Worm (Caenorhabditis elegans) whole organism, L2 larva: Measurements from ENCODE around the gene fbxa-172.

Experiments used
- F13H6.1 ChIP-seq: sonication (generic microtip); optimal IDR thresholded peaks from 2 replicates; lab custom pipeline; 2016; ENCODE audit warnings: missing genetic modification characterization, missing compliant biosample characterization
- R02D3.7 ChIP-seq: fragments of 150-350 bp; optimal IDR thresholded peaks from 2 replicates; lab custom pipeline; 2014; ENCODE audit warnings: missing biosample characterization, missing genetic modification characterization
- alr-1 ChIP-seq: fragments of 150-350 bp; optimal IDR thresholded peaks from 2 replicates; lab custom pipeline; 2014; ENCODE audit warnings: missing biosample characterization, missing genetic modification characterization
- aly-2 ChIP-seq: fragments of 150-350 bp; optimal IDR thresholded peaks from 2 replicates; lab custom pipeline; 2014; ENCODE audit warnings: missing biosample characterization, missing genetic modification characterization
- ama-1 ChIP-seq: fragments of 150-350 bp; optimal IDR thresholded peaks from 2 replicates; lab custom pipeline; 2018; ENCODE audit warnings: inconsistent platforms
- blmp-1 ChIP-seq: sonication (generic microtip); optimal IDR thresholded peaks from 2 replicates; lab custom pipeline; 2017; ENCODE audit warnings: missing genetic modification characterization, mild to moderate bottlenecking, missing compliant biosample characterization, antibody characterized with exemption, moderate library complexity; ENCODE audit not compliant: insufficient read depth
- ceh-16 ChIP-seq: fragments of 150-350 bp; optimal IDR thresholded peaks from 2 replicates; lab custom pipeline; 2014; ENCODE audit warnings: missing biosample characterization, missing genetic modification characterization
- ceh-82 ChIP-seq: fragments of 150-350 bp; optimal IDR thresholded peaks from 2 replicates; lab custom pipeline; 2014; ENCODE audit warnings: missing biosample characterization, missing genetic modification characterization
- crh-2 ChIP-seq: sonication (generic microtip); optimal IDR thresholded peaks from 2 replicates; lab custom pipeline; 2017; ENCODE audit warnings: missing biosample characterization, missing genetic modification characterization
- egl-27 ChIP-seq: sonication (generic microtip); optimal IDR thresholded peaks from 3 replicates; lab custom pipeline; 2017; ENCODE audit warnings: missing biosample characterization, missing genetic modification reagents, missing genetic modification characterization
- elt-1 ChIP-seq: fragments of 150-350 bp; optimal IDR thresholded peaks from 2 replicates; lab custom pipeline; 2014; ENCODE audit warnings: missing biosample characterization, missing genetic modification characterization
- elt-3 ChIP-seq: sonication (generic microtip); optimal IDR thresholded peaks from 2 replicates; lab custom pipeline; 2017; ENCODE audit warnings: missing biosample characterization, missing genetic modification characterization
- fos-1 ChIP-seq: fragments of 150-350 bp; optimal IDR thresholded peaks from 2 replicates; lab custom pipeline; 2014; ENCODE audit warnings: missing biosample characterization, missing genetic modification characterization
- gmeb-1 ChIP-seq: fragments of 150-350 bp; optimal IDR thresholded peaks from 2 replicates; lab custom pipeline; 2014; ENCODE audit warnings: missing biosample characterization, missing genetic modification characterization
- lin-11 ChIP-seq: fragments of 150-350 bp; sonication (generic microtip); optimal IDR thresholded peaks from 2 replicates; lab custom pipeline; 2014; ENCODE audit warnings: missing biosample characterization, missing genetic modification characterization, inconsistent platforms, mixed read lengths
- lin-39 ChIP-seq: fragments of 150-350 bp; optimal IDR thresholded peaks from 2 replicates; lab custom pipeline; 2014; ENCODE audit warnings: missing biosample characterization, missing genetic modification reagents, missing genetic modification characterization
- lsy-2 ChIP-seq, 2 experiments: fragments of 150-350 bp in 1 of 2; sonication (generic microtip) in 1 of 2; optimal IDR thresholded peaks; 2 replicates each; lab custom pipeline; 2014 to 2017; ENCODE audit warnings: missing biosample characterization in 2 of 2, missing genetic modification characterization in 2 of 2
- mab-5 ChIP-seq: fragments of 150-350 bp; optimal IDR thresholded peaks from 2 replicates; lab custom pipeline; 2014; ENCODE audit warnings: missing biosample characterization, missing genetic modification characterization
- mbf-1 ChIP-seq: sonication (generic microtip); optimal IDR thresholded peaks from 2 replicates; lab custom pipeline; 2017; ENCODE audit warnings: missing biosample characterization, missing genetic modification characterization
- mdl-1 ChIP-seq, 2 experiments: fragments of 150-350 bp in 1 of 2; sonication (generic microtip) in 1 of 2; optimal IDR thresholded peaks; 2 replicates each; lab custom pipeline; 2017; ENCODE audit warnings: missing biosample characterization in 2 of 2, missing genetic modification characterization in 2 of 2
- nhr-11 ChIP-seq: fragments of 150-350 bp; optimal IDR thresholded peaks from 2 replicates; lab custom pipeline; 2014; ENCODE audit warnings: missing biosample characterization, missing genetic modification characterization
- nhr-12 ChIP-seq: fragments of 150-350 bp; optimal IDR thresholded peaks from 2 replicates; lab custom pipeline; 2014; ENCODE audit warnings: missing biosample characterization, missing genetic modification characterization
- nhr-129 ChIP-seq: fragments of 150-350 bp; optimal IDR thresholded peaks from 2 replicates; lab custom pipeline; 2014; ENCODE audit warnings: missing biosample characterization, missing genetic modification characterization
- nhr-21 ChIP-seq: fragments of 150-350 bp; optimal IDR thresholded peaks from 2 replicates; lab custom pipeline; 2014; ENCODE audit warnings: missing biosample characterization, missing genetic modification characterization
- nhr-237 ChIP-seq: fragments of 150-350 bp; optimal IDR thresholded peaks from 2 replicates; lab custom pipeline; 2014; ENCODE audit warnings: missing biosample characterization, missing genetic modification characterization
- nhr-25 ChIP-seq: fragments of 150-350 bp; sonication (generic microtip); optimal IDR thresholded peaks from 3 replicates; lab custom pipeline; 2014; ENCODE audit warnings: missing biosample characterization, missing genetic modification characterization
- nhr-6 ChIP-seq: fragments of 150-350 bp; optimal IDR thresholded peaks from 2 replicates; lab custom pipeline; 2014; ENCODE audit warnings: missing biosample characterization, missing genetic modification characterization
- nhr-77 ChIP-seq: fragments of 150-350 bp; optimal IDR thresholded peaks from 2 replicates; lab custom pipeline; 2014; ENCODE audit warnings: missing biosample characterization, missing genetic modification characterization
- skn-1 ChIP-seq: sonication (generic microtip); optimal IDR thresholded peaks from 2 replicates; lab custom pipeline; 2017; ENCODE audit warnings: missing biosample characterization, missing genetic modification characterization
- snpc-4 ChIP-seq: fragments of 150-350 bp; optimal IDR thresholded peaks from 2 replicates; lab custom pipeline; 2014; ENCODE audit warnings: missing biosample characterization, missing genetic modification characterization
- unc-39 ChIP-seq: fragments of 150-350 bp; optimal IDR thresholded peaks from 2 replicates; lab custom pipeline; 2014; ENCODE audit warnings: missing biosample characterization, missing genetic modification characterization
- unc-62 ChIP-seq: fragments of 150-350 bp; optimal IDR thresholded peaks from 2 replicates; lab custom pipeline; 2014; ENCODE audit warnings: missing biosample characterization, missing genetic modification reagents, missing genetic modification characterization
- zag-1 ChIP-seq: fragments of 150-350 bp; optimal IDR thresholded peaks from 2 replicates; lab custom pipeline; 2014; ENCODE audit warnings: missing biosample characterization, missing genetic modification characterization
- ztf-1 ChIP-seq: fragments of 200-800 bp; sonication (Bioruptor generic); conservative IDR thresholded peaks from 2 replicates; pipeline ENCODE4 v1.3.6; 2022; ENCODE audit warnings: missing genetic modification characterization, missing compliant biosample characterization
- ztf-4 ChIP-seq: fragments of 150-350 bp; optimal IDR thresholded peaks from 2 replicates; lab custom pipeline; 2014; ENCODE audit warnings: missing biosample characterization, missing genetic modification characterization

The fbxa-172 gene

ce11 chrV:17558946-17559345, at the start of gene fbxa-172:
fbxa-172 (plus strand) TSS chrV:17559246.
- TF ChIP-seq zag-1 (no peak), nhr-129 (tag; lab: Kevin White, UChicago) (no peak), blmp-1 (no peak), ceh-82 (tag; lab: Kevin White, UChicago) (no peak), nhr-12 (tag; lab: Kevin White, UChicago) (no peak), snpc-4 (tag; lab: Kevin White, UChicago) (no peak), mbf-1 (no peak), fos-1 (tag; lab: Kevin White, UChicago) (no peak), egl-27 (tag; lab: Kevin White, UChicago) (no peak), nhr-6 (tag; lab: Kevin White, UChicago) (no peak)

ce11 chrV:17512763-17513162, 46.3 kb upstream of the fbxa-172 start:
- no peak for TF ChIP-seq blmp-1
- TF ChIP-seq ama-1 (lab: Kevin White, UChicago), result no peak
- no peak for TF ChIP-seq lin-11 (tag; lab: Kevin White, UChicago)
- no peak for TF ChIP-seq mbf-1
- TF ChIP-seq alr-1 (tag; lab: Kevin White, UChicago), result no peak
- no peak for TF ChIP-seq ceh-82 (tag; lab: Kevin White, UChicago)
- TF ChIP-seq elt-1 (tag; lab: Kevin White, UChicago), result no peak
- TF ChIP-seq zag-1, result no peak
- no peak for TF ChIP-seq nhr-11 (tag; lab: Kevin White, UChicago)
- TF ChIP-seq nhr-77, result no peak
- TF ChIP-seq mab-5, result no peak
- no peak for TF ChIP-seq elt-3
- TF ChIP-seq lsy-2 (tag; optimal IDR thresholded peaks at IDR 0.05; lab: Kevin White, UChicago), result no peak
- no peak for TF ChIP-seq ztf-4 (tag; lab: Kevin White, UChicago)
- no peak for TF ChIP-seq ztf-1 (GFP tag; lab: Robert Waterston, UW)
- no peak for TF ChIP-seq nhr-25 (tag; lab: Kevin White, UChicago)
- no peak for TF ChIP-seq gmeb-1 (tag; lab: Kevin White, UChicago)

ce11 chrV:17513831-17514230, 45.2 kb upstream of the fbxa-172 start:
- TF ChIP-seq unc-62 (GFP tag; lab: Kevin White, UChicago), result no peak
- no peak for TF ChIP-seq F13H6.1 (tag; lab: Kevin White, UChicago)
- TF ChIP-seq ceh-16 (tag; lab: Kevin White, UChicago), result no peak
- TF ChIP-seq crh-2 (tag; lab: Kevin White, UChicago), result no peak
- no peak for TF ChIP-seq nhr-12 (tag; lab: Kevin White, UChicago)
- no peak for TF ChIP-seq aly-2 (tag; lab: Kevin White, UChicago)

ce11 chrV:17520735-17521134, 38.3 kb upstream of the fbxa-172 start, which contains the start of gene fbxa-136:
fbxa-136 (plus strand) TSS chrV:17521035.
- TF ChIP-seq zag-1 (no peak), gmeb-1 (tag; lab: Kevin White, UChicago) (peak; percentile 26), unc-62 (GFP tag; lab: Kevin White, UChicago) (no peak)
- TF ChIP-seq, all 48 proteins: peak for 1

ce11 chrV:17527729-17528128, 31.3 kb upstream of the fbxa-172 start, which contains the start of gene srz-90:
srz-90 (plus strand) TSS chrV:17528029.
- TF ChIP-seq skn-1 (tag; lab: Kevin White, UChicago) (no peak), R02D3.7 (no peak), nhr-77 (no peak), nhr-21 (tag; lab: Kevin White, UChicago) (no peak), nhr-129 (tag; lab: Kevin White, UChicago) (no peak), blmp-1 (no peak), mbf-1 (no peak), mdl-1 (tag; optimal IDR thresholded peaks at IDR 0.05; lab: Kevin White, UChicago) (no peak)

- TF ChIP-seq blmp-1 (no peak), lsy-2 (tag; optimal IDR thresholded peaks at IDR 0.05; lab: Kevin White, UChicago) (no peak), aly-2 (tag; lab: Kevin White, UChicago) (no peak), unc-39 (tag; lab: Kevin White, UChicago) (no peak), nhr-21 (tag; lab: Kevin White, UChicago) (no peak), crh-2 (tag; lab: Kevin White, UChicago) (no peak), nhr-11 (tag; lab: Kevin White, UChicago) (no peak), nhr-237 (tag; lab: Kevin White, UChicago) (no peak), gmeb-1 (tag; lab: Kevin White, UChicago) (no peak), lin-39 (tag; lab: Kevin White, UChicago) (no peak), unc-62 (GFP tag; lab: Kevin White, UChicago) (no peak), ceh-16 (tag; lab: Kevin White, UChicago) (no peak)
Measured at ce11 chrV:17530486-17530885, 28.6 kb upstream of the fbxa-172 start, which contains the start of gene C18D4.12. C18D4.12 (minus strand) TSS chrV:17530586.
